Fruit fly (Drosophila melanogaster) whole organism, embryonic: ENCODE results near the gene COX7AL2.

ENCODE experiments used
- Ada2b ChIP-seq: fragments of 200-800 bp; sonication (Bioruptor generic); IDR thresholded peaks from 2 replicates; pipeline ENCODE4 v1.3.6; 2022; ENCODE audit warnings: missing biosample characterization, missing genetic modification characterization
- Antp ChIP-seq: fragments of 200-800 bp; sonication (Bioruptor generic); optimal IDR thresholded peaks from 3 replicates; lab custom pipeline; 2016; ENCODE audit warnings: missing biosample characterization, missing genetic modification characterization
- CG1024 ChIP-seq: fragments of 200-800 bp; sonication (Bioruptor generic); IDR thresholded peaks from 2 replicates; pipeline ENCODE4 v1.3.6; 2022; ENCODE audit warnings: missing biosample characterization, missing genetic modification characterization
- CG10274 ChIP-seq: fragments of 200-800 bp; sonication (Bioruptor generic); optimal IDR thresholded peaks from 3 replicates; lab custom pipeline; 2017; ENCODE audit warnings: missing biosample characterization, mild to moderate bottlenecking, missing genetic modification characterization
- CG11456 ChIP-seq: fragments of 200-800 bp; sonication (Bioruptor generic); IDR thresholded peaks from 3 replicates; pipeline ENCODE4 v1.3.6; 2022; ENCODE audit warnings: missing biosample characterization, missing genetic modification characterization
- CG12104 ChIP-seq: fragments of 200-800 bp; sonication (Bioruptor generic); optimal IDR thresholded peaks from 3 replicates; lab custom pipeline; 2016; ENCODE audit warnings: missing biosample characterization, missing genetic modification characterization
- CG13296 ChIP-seq: fragments of 200-800 bp; sonication (Bioruptor generic); optimal IDR thresholded peaks from 3 replicates; lab custom pipeline; 2018; ENCODE audit warnings: missing biosample characterization, mild to moderate bottlenecking, missing genetic modification characterization
- CG1529 ChIP-seq: fragments of 200-800 bp; sonication (Bioruptor generic); optimal IDR thresholded peaks from 3 replicates; lab custom pipeline; 2018; ENCODE audit warnings: missing biosample characterization, missing genetic modification characterization
- CG15514 ChIP-seq: fragments of 200-800 bp; sonication (Bioruptor generic); optimal IDR thresholded peaks from 3 replicates; lab custom pipeline; 2017; ENCODE audit warnings: missing biosample characterization, missing genetic modification characterization, mild to moderate bottlenecking, moderate library complexity, missing genetic modification reagents
- CG17328 ChIP-seq: fragments of 200-800 bp; sonication (Bioruptor generic); IDR thresholded peaks from 2 replicates; pipeline ENCODE4 v1.3.6; 2022; ENCODE audit warnings: missing biosample characterization, missing genetic modification characterization
- CG17385 ChIP-seq: fragments of 200-800 bp; sonication (Bioruptor generic); optimal IDR thresholded peaks from 3 replicates; lab custom pipeline; 2018; ENCODE audit warnings: missing biosample characterization, mild to moderate bottlenecking, missing genetic modification characterization
- CG2116 ChIP-seq: fragments of 200-800 bp; sonication (Bioruptor generic); optimal IDR thresholded peaks from 3 replicates; lab custom pipeline; 2018; ENCODE audit warnings: missing biosample characterization, mild to moderate bottlenecking, missing genetic modification characterization
- CG2120 ChIP-seq: fragments of 200-800 bp; sonication (Bioruptor generic); optimal IDR thresholded peaks from 3 replicates; lab custom pipeline; 2016; ENCODE audit warnings: missing biosample characterization, missing genetic modification characterization
- CG2712 ChIP-seq: fragments of 200-800 bp; optimal IDR thresholded peaks from 3 replicates; lab custom pipeline; 2019; ENCODE audit warnings: missing biosample characterization, mild to moderate bottlenecking, missing genetic modification characterization, moderate library complexity
- CG31441 ChIP-seq: fragments of 200-800 bp; sonication (Bioruptor generic); IDR thresholded peaks from 2 replicates; pipeline ENCODE4 v1.3.6; 2022; ENCODE audit warnings: missing biosample characterization, missing genetic modification characterization
- CG33557 ChIP-seq: fragments of 200-800 bp; sonication (Bioruptor generic); optimal IDR thresholded peaks from 2 replicates; lab custom pipeline; 2019; ENCODE audit warnings: missing biosample characterization, mild to moderate bottlenecking, missing genetic modification characterization, moderate library complexity
- CG34422 ChIP-seq: fragments of 200-800 bp; sonication (Bioruptor generic); IDR thresholded peaks from 3 replicates; pipeline ENCODE4 v1.3.6; 2022; ENCODE audit warnings: missing biosample characterization, missing genetic modification characterization
- CG6689 ChIP-seq: fragments of 200-800 bp; sonication (Bioruptor generic); IDR thresholded peaks from 2 replicates; pipeline ENCODE4 v1.3.6; 2022; ENCODE audit warnings: missing biosample characterization, missing genetic modification characterization
- CG7963 ChIP-seq: fragments of 200-800 bp; sonication (Bioruptor generic); IDR thresholded peaks from 3 replicates; pipeline ENCODE4 v1.3.6; 2022; ENCODE audit warnings: missing biosample characterization, missing genetic modification characterization; ENCODE audit not compliant: partially characterized antibody
- CG8281 ChIP-seq: fragments of 200-800 bp; sonication (Bioruptor generic); optimal IDR thresholded peaks from 2 replicates; lab custom pipeline; 2018; ENCODE audit warnings: missing biosample characterization, mild to moderate bottlenecking, missing genetic modification characterization, moderate library complexity
- CG9215 ChIP-seq: fragments of 200-800 bp; sonication (Bioruptor generic); IDR thresholded peaks from 2 replicates; pipeline ENCODE4 v1.3.6; 2022; ENCODE audit warnings: missing biosample characterization, missing genetic modification characterization
- CG9817 ChIP-seq: fragments of 200-800 bp; sonication (Bioruptor generic); optimal IDR thresholded peaks from 2 replicates; lab custom pipeline; 2018; ENCODE audit warnings: missing biosample characterization, mild to moderate bottlenecking, missing genetic modification characterization, moderate library complexity
- CG9932 ChIP-seq: fragments of 200-800 bp; sonication (Bioruptor generic); IDR thresholded peaks from 2 replicates; pipeline ENCODE4 v1.3.6; 2022; ENCODE audit warnings: missing biosample characterization, missing genetic modification characterization
- CTCF ChIP-seq: fragments of 200-800 bp; sonication (Bioruptor generic); optimal IDR thresholded peaks from 2 replicates; lab custom pipeline; 2017; ENCODE audit warnings: missing biosample characterization, mild to moderate bottlenecking, missing genetic modification characterization, moderate library complexity
- HLH4C ChIP-seq: fragments of 200-800 bp; sonication (Bioruptor generic); IDR thresholded peaks from 3 replicates; pipeline ENCODE4 v1.3.6; 2022; ENCODE audit warnings: missing biosample characterization, missing genetic modification characterization; ENCODE audit not compliant: partially characterized antibody
- HmgZ ChIP-seq: fragments of 200-800 bp; sonication (Bioruptor generic); optimal IDR thresholded peaks from 2 replicates; lab custom pipeline; 2018; ENCODE audit warnings: missing biosample characterization, mild to moderate bottlenecking, missing genetic modification characterization
- Hmr ChIP-seq: fragments of 200-800 bp; sonication (Bioruptor generic); optimal IDR thresholded peaks from 3 replicates; lab custom pipeline; 2017; ENCODE audit warnings: mild to moderate bottlenecking, missing biosample characterization, missing genetic modification reagents, missing genetic modification characterization
- Hmx ChIP-seq: fragments of 200-800 bp; sonication (Bioruptor generic); optimal IDR thresholded peaks from 2 replicates; lab custom pipeline; 2016; ENCODE audit warnings: missing biosample characterization, missing genetic modification characterization
- Mad ChIP-seq: fragments of 200-800 bp; sonication (Bioruptor generic); optimal IDR thresholded peaks from 2 replicates; lab custom pipeline; 2016; ENCODE audit warnings: missing biosample characterization, missing genetic modification characterization
- Myb ChIP-seq: fragments of 200-800 bp; sonication (Bioruptor generic); optimal IDR thresholded peaks from 2 replicates; lab custom pipeline; 2016; ENCODE audit warnings: missing biosample characterization, missing genetic modification characterization
- Ravus ChIP-seq: fragments of 200-800 bp; sonication (Bioruptor generic); IDR thresholded peaks from 2 replicates; pipeline ENCODE4 v1.3.6; 2022; ENCODE audit warnings: missing biosample characterization, missing genetic modification characterization
- Sox100B ChIP-seq: fragments of 200-800 bp; sonication (Bioruptor generic); optimal IDR thresholded peaks from 3 replicates; lab custom pipeline; 2018; ENCODE audit warnings: missing biosample characterization, mild to moderate bottlenecking, missing genetic modification characterization
- ase ChIP-seq: fragments of 200-800 bp; sonication (Bioruptor generic); IDR thresholded peaks from 3 replicates; pipeline ENCODE4 v1.3.6; 2022; ENCODE audit warnings: missing biosample characterization, missing genetic modification characterization
- bab2 ChIP-seq: fragments of 200-800 bp; sonication (Bioruptor generic); optimal IDR thresholded peaks from 2 replicates; lab custom pipeline; 2016; ENCODE audit warnings: missing biosample characterization, missing genetic modification characterization
- croc ChIP-seq: fragments of 200-800 bp; sonication (Bioruptor generic); conservative IDR thresholded peaks from 3 replicates; pipeline ENCODE4 v1.3.6; 2022; ENCODE audit warnings: missing biosample characterization, missing genetic modification characterization
- crol ChIP-seq: fragments of 200-800 bp; sonication (Bioruptor generic); IDR thresholded peaks from 2 replicates; pipeline ENCODE4 v1.3.6; 2022; ENCODE audit warnings: missing biosample characterization, missing genetic modification characterization
- dati ChIP-seq: fragments of 200-800 bp; sonication (Bioruptor generic); IDR thresholded peaks from 2 replicates; pipeline ENCODE4 v1.3.6; 2022; ENCODE audit warnings: missing biosample characterization, missing genetic modification characterization
- fd64A ChIP-seq: fragments of 200-800 bp; sonication (Bioruptor generic); optimal IDR thresholded peaks from 3 replicates; lab custom pipeline; 2018; ENCODE audit warnings: missing biosample characterization, mild to moderate bottlenecking, missing genetic modification characterization
- gsb-n ChIP-seq: fragments of 200-800 bp; sonication (Bioruptor generic); optimal IDR thresholded peaks from 3 replicates; lab custom pipeline; 2018; ENCODE audit warnings: missing biosample characterization, mild to moderate bottlenecking, missing genetic modification characterization
- jing ChIP-seq: fragments of 200-800 bp; sonication (Bioruptor generic); optimal IDR thresholded peaks from 2 replicates; lab custom pipeline; 2018; ENCODE audit warnings: missing biosample characterization, mild to moderate bottlenecking, missing genetic modification characterization
- lov ChIP-seq, 2 experiments: fragments of 200-800 bp in 1 of 2; fragments of >200 bp in 1 of 2; sonication (Bioruptor generic) in 1 of 2; IDR thresholded peaks in 1 of 2; optimal IDR thresholded peaks in 1 of 2; 2 replicates in 1 of 2; 3 replicates in 1 of 2; pipeline versions ENCODE4 v1.3.6 to Lab custom; 2017 to 2022; ENCODE audit warnings: missing biosample characterization in 1 of 2, missing genetic modification characterization in 1 of 2
- org-1 ChIP-seq: fragments of 200-800 bp; sonication (Bioruptor generic); optimal IDR thresholded peaks from 2 replicates; lab custom pipeline; 2017; ENCODE audit warnings: missing biosample characterization, missing genetic modification characterization
- otp ChIP-seq: fragments of 200-800 bp; sonication (Bioruptor generic); IDR thresholded peaks from 3 replicates; pipeline ENCODE4, ENCODE4 v1.3.6; 2022; ENCODE audit warnings: missing biosample characterization, missing genetic modification characterization
- peb ChIP-seq: fragments of 200-800 bp; sonication (Bioruptor generic); IDR thresholded peaks from 2 replicates; pipeline ENCODE4 v1.3.6; 2022; ENCODE audit warnings: missing biosample characterization, missing genetic modification characterization
- pum ChIP-seq: fragments of 200-800 bp; sonication (Bioruptor generic); optimal IDR thresholded peaks from 2 replicates; lab custom pipeline; 2016; ENCODE audit warnings: missing biosample characterization, missing genetic modification characterization
- repo ChIP-seq: fragments of 200-800 bp; sonication (Bioruptor generic); optimal IDR thresholded peaks from 2 replicates; lab custom pipeline; 2016; ENCODE audit warnings: missing biosample characterization, missing genetic modification characterization
- run ChIP-seq: fragments of 200-800 bp; sonication (Bioruptor generic); optimal IDR thresholded peaks from 3 replicates; lab custom pipeline; 2018; ENCODE audit warnings: missing biosample characterization, mild to moderate bottlenecking, missing genetic modification characterization
- seq ChIP-seq: fragments of 200-800 bp; sonication (Bioruptor generic); IDR thresholded peaks from 2 replicates; pipeline ENCODE4 v1.3.6; 2022; ENCODE audit warnings: missing biosample characterization, missing genetic modification characterization
- tio ChIP-seq: fragments of 200-800 bp; sonication (Bioruptor generic); optimal IDR thresholded peaks from 2 replicates; lab custom pipeline; 2017; ENCODE audit warnings: missing biosample characterization, missing genetic modification characterization, inconsistent platforms
- toy ChIP-seq: fragments of 200-800 bp; sonication (Bioruptor generic); IDR thresholded peaks from 2 replicates; pipeline ENCODE4 v1.3.6; 2022; ENCODE audit warnings: missing biosample characterization, missing genetic modification characterization
- wor ChIP-seq: fragments of 200-800 bp; sonication (Bioruptor generic); IDR thresholded peaks from 2 replicates; pipeline ENCODE4 v1.3.6; 2022; ENCODE audit warnings: missing biosample characterization, missing genetic modification characterization

The COX7AL2 gene

dm6 chr2L:2221649-2222150 lies 24.0 kb upstream of the COX7AL2 start (continued):
- TF ChIP-seq pum (GFP tag; lab: Kevin White, UChicago) (peak; percentile 93), CG13296 (GFP tag; lab: Kevin White, UChicago) (peak; percentile 97), CTCF (GFP tag; lab: Kevin White, UChicago) (peak; percentile 41), gsb-n (tag; lab: Kevin White, UChicago) (peak; percentile 92), CG31441 (GFP tag; lab: Robert Waterston, UW) (peak; percentile 94), CG10274 (GFP tag; lab: Kevin White, UChicago) (peak; percentile 83), bab2 (GFP tag; lab: Kevin White, UChicago) (peak; percentile 93), CG7963 (no peak), lov (optimal IDR thresholded peaks at IDR 0.05; lab: Kevin White, UChicago) (no peak), lov (GFP tag; IDR thresholded peaks at IDR 0.05; lab: Robert Waterston, UW) (peak; percentile 97), org-1 (GFP tag; lab: Kevin White, UChicago) (peak; percentile 96), Mad (GFP tag; lab: Kevin White, UChicago) (peak; percentile 97), Hmx (GFP tag; lab: Kevin White, UChicago) (peak; percentile 78), CG9932 (GFP tag; lab: Robert Waterston, UW) (peak; percentile 99), CG2712 (tag; lab: Kevin White, UChicago) (peak; percentile 96), CG11456 (GFP tag; lab: Robert Waterston, UW) (peak; percentile 99), HLH4C (GFP tag; lab: Robert Waterston, UW) (no peak), Myb (GFP tag; lab: Kevin White, UChicago) (peak; percentile 83), tio (GFP tag; lab: Kevin White, UChicago) (peak; percentile 97), croc (GFP tag; lab: Robert Waterston, UW) (peak; percentile 91), dati (GFP tag; lab: Robert Waterston, UW) (peak; percentile 92), CG9817 (tag; lab: Kevin White, UChicago) (peak; percentile 98), toy (peak; percentile 95), run (tag; lab: Kevin White, UChicago) (peak; percentile 91), Antp (GFP tag; lab: Kevin White, UChicago) (peak; percentile 85), otp (peak; percentile 98), CG8281 (tag; lab: Kevin White, UChicago) (peak; percentile 81), CG9215 (GFP tag; lab: Robert Waterston, UW) (peak; percentile 93), ase (GFP tag; lab: Robert Waterston, UW) (peak; percentile 96), wor (GFP tag; lab: Robert Waterston, UW) (peak; percentile 92), CG17328 (GFP tag; lab: Robert Waterston, UW) (peak; percentile 98), CG15514 (GFP tag; lab: Kevin White, UChicago) (peak; percentile 90), Sox100B (peak; percentile 95), Ravus (peak; percentile 95), CG17385 (GFP tag; lab: Kevin White, UChicago) (peak; percentile 97), CG2120 (GFP tag; lab: Kevin White, UChicago) (peak; percentile 99), Hmr (GFP tag; lab: Kevin White, UChicago) (peak; percentile 99), crol (GFP tag; lab: Robert Waterston, UW) (peak; percentile 70), fd64A (GFP tag; lab: Kevin White, UChicago) (peak; percentile 90), CG34422 (GFP tag; lab: Robert Waterston, UW) (peak; percentile 99), repo (peak; percentile 88), CG6689 (GFP tag; lab: Robert Waterston, UW) (peak; percentile 97), seq (GFP tag; lab: Robert Waterston, UW) (peak; percentile 98), peb (GFP tag; lab: Robert Waterston, UW) (peak; percentile 93), jing (peak; percentile 89), CG2116 (GFP tag; lab: Kevin White, UChicago) (peak; percentile 89), Ada2b (GFP tag; lab: Robert Waterston, UW) (peak; percentile 98), HmgZ (tag; lab: Kevin White, UChicago) (peak; percentile 98), CG1529 (GFP tag; lab: Kevin White, UChicago) (peak; percentile 95), CG33557 (GFP tag; lab: Kevin White, UChicago) (peak; percentile 90), CG12104 (peak; percentile 94), CG1024 (GFP tag; lab: Robert Waterston, UW) (peak; percentile 95)
